Fruit fly (Drosophila melanogaster): ENCODE measurements around the gene rdog.

Gene rdog

DNA sequence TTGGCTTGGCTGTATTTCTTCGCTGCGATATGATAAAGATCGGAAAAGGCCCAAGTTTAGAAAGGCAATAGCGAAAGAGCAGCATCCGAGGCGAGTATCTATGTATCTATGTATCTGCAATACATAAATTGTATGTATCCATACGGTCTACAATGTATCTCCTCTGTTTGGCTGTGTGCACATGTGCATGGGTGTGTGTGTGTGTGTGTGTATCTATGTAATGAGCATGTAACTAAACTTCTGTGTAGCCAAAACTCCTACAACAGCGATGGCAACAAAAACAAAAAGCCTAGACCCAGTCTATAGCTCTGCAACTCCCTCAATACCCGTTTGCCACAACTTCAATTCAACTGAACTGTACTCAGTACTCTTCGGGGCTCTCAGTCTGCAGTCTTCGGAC, 52.2 kb downstream of the rdog start:
- TF ChIP-seq pad (GFP tag; optimal IDR thresholded peaks at IDR 0.05) (no peak), cnc (optimal IDR thresholded peaks at IDR 0.05) (no peak), Mnt (GFP tag; optimal IDR thresholded peaks at IDR 0.05) (no peak), CG1620 (GFP tag; optimal IDR thresholded peaks at IDR 0.05) (no peak), kay (GFP tag; ENCODE audit: borderline replicate concordance) (no peak)

DNA sequence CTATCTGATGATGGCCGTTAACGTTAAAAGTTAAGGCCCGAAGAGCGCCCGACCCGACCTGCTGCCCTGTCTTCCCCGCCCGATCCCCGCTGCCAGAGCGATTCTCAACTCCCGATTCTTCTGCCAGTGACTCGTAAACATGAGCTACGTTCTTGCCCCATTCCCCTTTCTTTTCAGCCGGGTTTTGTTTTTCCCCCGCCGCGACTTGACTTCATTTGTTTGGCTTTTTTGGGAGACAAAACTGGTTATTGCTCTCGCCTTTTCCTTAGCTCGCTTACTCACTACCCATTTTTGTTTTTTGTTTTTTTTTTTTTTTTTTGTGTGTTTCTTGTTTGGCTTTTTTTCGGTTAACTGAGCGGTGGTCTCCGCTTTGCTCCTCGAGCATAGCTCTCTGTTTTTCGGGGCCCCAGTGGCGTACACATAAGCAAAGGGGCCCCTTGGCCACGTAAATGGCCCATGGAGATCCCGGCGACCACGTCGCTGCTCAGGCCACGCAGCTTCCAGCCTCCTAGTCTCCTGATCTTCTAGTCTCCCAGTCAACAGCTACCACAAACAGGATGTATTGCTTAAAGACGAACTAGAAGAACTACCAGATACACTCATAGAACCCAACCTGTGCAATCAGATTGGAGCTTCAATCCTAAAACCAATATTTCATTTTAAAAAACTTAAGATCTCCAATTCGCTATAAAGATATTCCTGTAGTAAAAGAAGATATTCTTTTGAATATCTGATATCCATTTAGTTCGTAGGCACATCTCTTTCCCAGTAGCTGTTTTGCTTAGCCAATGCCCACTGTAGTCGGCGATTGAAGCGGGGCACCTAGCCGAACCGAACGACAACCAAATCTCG, 52.8 kb downstream of the rdog start:
- TF ChIP-seq CG5204 (GFP tag; optimal IDR thresholded peaks at IDR 0.05) (no peak), pad (GFP tag; optimal IDR thresholded peaks at IDR 0.05) (no peak), tj (GFP tag; optimal IDR thresholded peaks at IDR 0.05) (no peak), Crg-1 (GFP tag; optimal IDR thresholded peaks at IDR 0.05) (no peak), Mnt (GFP tag; optimal IDR thresholded peaks at IDR 0.05) (no peak), CG7101 (tag; optimal IDR thresholded peaks at IDR 0.05) (no peak), bab1 (GFP tag; optimal IDR thresholded peaks at IDR 0.05) (no peak), Clk (GFP tag; optimal IDR thresholded peaks at IDR 0.05) (no peak), CG1620 (GFP tag; optimal IDR thresholded peaks at IDR 0.05) (no peak), Hr96 (GFP tag; optimal IDR thresholded peaks at IDR 0.05) (no peak), cnc (optimal IDR thresholded peaks at IDR 0.05) (no peak), kay (GFP tag; ENCODE audit: borderline replicate concordance) (no peak)

DNA sequence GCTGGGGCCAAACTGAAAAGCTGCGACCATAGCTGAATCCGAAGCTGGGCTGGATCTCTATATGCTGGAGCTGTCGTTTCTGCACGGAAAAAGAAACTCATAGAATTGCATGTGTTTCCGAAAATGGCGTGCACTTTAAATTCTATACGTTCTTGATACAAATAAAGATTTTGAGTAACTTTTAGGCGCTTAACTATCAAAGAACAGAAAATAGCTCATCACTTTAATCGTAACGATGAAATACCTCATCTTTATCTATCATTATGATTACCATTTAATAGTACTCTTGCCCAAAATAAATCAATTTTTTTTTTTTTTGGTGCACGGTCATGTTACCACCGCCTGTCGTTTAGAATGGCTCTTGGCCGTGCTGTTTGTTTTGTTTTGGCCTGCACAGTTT, 53.8 kb downstream of the rdog start:
- no peak for TF ChIP-seq CG7045 (GFP tag; optimal IDR thresholded peaks at IDR 0.05)
- TF ChIP-seq cnc (optimal IDR thresholded peaks at IDR 0.05), result no peak
- no peak for TF ChIP-seq CG7101 (tag; optimal IDR thresholded peaks at IDR 0.05)
- no peak for TF ChIP-seq pad (GFP tag; optimal IDR thresholded peaks at IDR 0.05)
- TF ChIP-seq CG14711 (tag; optimal IDR thresholded peaks at IDR 0.05), result no peak
- TF ChIP-seq CG5204 (GFP tag; optimal IDR thresholded peaks at IDR 0.05), result no peak
- no peak for TF ChIP-seq bab1 (GFP tag; optimal IDR thresholded peaks at IDR 0.05)
- TF ChIP-seq kay (GFP tag; ENCODE audit: borderline replicate concordance), result no peak
- TF ChIP-seq CG11617 (GFP tag; optimal IDR thresholded peaks at IDR 0.05), result no peak
- TF ChIP-seq CG1620 (GFP tag; optimal IDR thresholded peaks at IDR 0.05), result no peak
- no peak for TF ChIP-seq Mnt (GFP tag; optimal IDR thresholded peaks at IDR 0.05)
- TF ChIP-seq Clk (GFP tag; optimal IDR thresholded peaks at IDR 0.05), result no peak
- no peak for TF ChIP-seq tj (GFP tag; optimal IDR thresholded peaks at IDR 0.05)
- no peak for TF ChIP-seq CG12768 (GFP tag; optimal IDR thresholded peaks at IDR 0.05)
- no peak for TF ChIP-seq Hr96 (GFP tag; optimal IDR thresholded peaks at IDR 0.05)
- no peak for TF ChIP-seq toe (GFP tag; optimal IDR thresholded peaks at IDR 0.05)

DNA sequence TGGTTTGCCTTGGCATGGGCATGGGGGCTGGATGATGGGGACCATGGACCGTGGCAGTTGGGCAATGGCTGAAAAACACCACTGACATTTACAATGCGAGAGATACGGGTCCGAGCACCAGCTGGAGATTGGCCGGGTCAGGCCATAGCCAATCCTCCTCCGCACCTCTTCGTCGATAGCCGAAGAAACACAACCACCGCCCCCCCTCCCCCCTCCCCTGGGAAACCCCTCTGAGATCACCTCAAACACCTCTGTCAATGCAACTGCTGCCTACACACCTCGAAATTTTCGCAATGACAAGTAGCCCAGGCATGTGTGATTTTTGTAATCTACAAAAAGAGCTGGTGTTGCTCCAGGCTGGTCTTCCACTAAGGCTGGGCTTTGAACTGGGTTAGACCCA, 54.6 kb downstream of the rdog start:
- TF ChIP-seq Clk (GFP tag; optimal IDR thresholded peaks at IDR 0.05) (no peak), Hr96 (GFP tag; optimal IDR thresholded peaks at IDR 0.05) (no peak)

DNA sequence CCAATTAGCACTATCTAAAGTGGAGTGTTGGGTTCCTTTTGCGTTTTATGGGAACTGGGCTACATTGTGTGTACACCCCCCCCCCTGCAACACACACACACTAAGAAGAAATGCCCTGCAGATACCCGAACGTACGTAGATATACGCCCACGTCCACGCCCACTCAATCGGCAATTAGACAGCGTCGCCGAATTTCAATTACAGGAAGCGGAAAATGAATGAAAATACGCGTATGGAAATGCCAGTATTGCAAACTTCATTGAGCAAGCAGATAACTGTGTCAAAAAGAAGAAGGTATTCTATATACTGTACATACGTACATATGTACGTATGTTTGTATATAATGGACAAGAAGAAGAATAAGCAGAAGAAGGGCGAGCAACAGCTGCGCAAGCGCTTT, 55.5 kb downstream of the rdog start:
- TF ChIP-seq Mnt (GFP tag; optimal IDR thresholded peaks at IDR 0.05) (no peak), kay (GFP tag; ENCODE audit: borderline replicate concordance) (peak; percentile 65), Hr96 (GFP tag; optimal IDR thresholded peaks at IDR 0.05) (no peak), tj (GFP tag; optimal IDR thresholded peaks at IDR 0.05) (no peak), cnc (optimal IDR thresholded peaks at IDR 0.05) (no peak)

DNA sequence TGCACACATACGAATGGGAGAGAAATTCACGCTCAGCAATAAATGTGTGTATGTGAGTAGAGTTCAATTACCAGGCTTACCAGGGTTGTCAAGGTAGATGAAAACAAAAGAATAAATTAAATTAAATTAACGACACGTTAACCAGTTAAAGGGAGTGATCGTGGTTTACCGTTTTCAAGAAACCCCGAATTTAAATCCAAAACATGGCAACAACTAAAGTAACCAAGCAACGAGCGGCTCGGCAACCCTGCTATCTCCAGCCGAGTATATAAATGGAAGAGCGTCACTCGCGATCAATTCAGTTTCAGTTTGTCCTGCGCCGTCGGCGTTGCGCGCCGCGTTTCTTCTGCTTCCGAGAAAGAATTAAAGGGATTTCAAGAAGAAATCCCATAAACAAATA, 56.3 kb downstream of the rdog start:
- TF ChIP-seq Clk (GFP tag; optimal IDR thresholded peaks at IDR 0.05) (peak; percentile 99), Mnt (GFP tag; optimal IDR thresholded peaks at IDR 0.05) (peak; percentile 99), cic (GFP tag; optimal IDR thresholded peaks at IDR 0.05) (peak; percentile 97), Hr96 (GFP tag; optimal IDR thresholded peaks at IDR 0.05) (peak; percentile 99), CG7101 (tag; optimal IDR thresholded peaks at IDR 0.05) (peak; percentile 100), CG7045 (GFP tag; optimal IDR thresholded peaks at IDR 0.05) (peak; percentile 100), CG33017 (tag; optimal IDR thresholded peaks at IDR 0.05) (peak; percentile 99), CG14711 (tag; optimal IDR thresholded peaks at IDR 0.05) (peak; percentile 100), toe (GFP tag; optimal IDR thresholded peaks at IDR 0.05) (peak; percentile 99), Crg-1 (GFP tag; optimal IDR thresholded peaks at IDR 0.05) (peak; percentile 99), bab1 (GFP tag; optimal IDR thresholded peaks at IDR 0.05) (peak; percentile 100), pad (GFP tag; optimal IDR thresholded peaks at IDR 0.05) (peak; percentile 95), CG11617 (GFP tag; optimal IDR thresholded peaks at IDR 0.05) (peak; percentile 99), kay (GFP tag; ENCODE audit: borderline replicate concordance) (peak; percentile 99), ovo (GFP tag; optimal IDR thresholded peaks at IDR 0.05) (peak; percentile 99), cnc (optimal IDR thresholded peaks at IDR 0.05) (no peak), CG5204 (GFP tag; optimal IDR thresholded peaks at IDR 0.05) (peak; percentile 100), CG1620 (GFP tag; optimal IDR thresholded peaks at IDR 0.05) (peak; percentile 100), CG12768 (GFP tag; optimal IDR thresholded peaks at IDR 0.05) (peak; percentile 100), tj (GFP tag; optimal IDR thresholded peaks at IDR 0.05) (peak; percentile 99)
